Worm (Caenorhabditis elegans) whole organism, L4/young adult: ENCODE results near the gene fis-1.

Experiments used
- W03F9.2 ChIP-seq: fragments of 150-350 bp; optimal IDR thresholded peaks from 2 replicates; lab custom pipeline; 2014; ENCODE audit warnings: missing biosample characterization, missing genetic modification characterization
- dao-5 ChIP-seq: sonication (generic microtip); optimal IDR thresholded peaks from 2 replicates; lab custom pipeline; 2016; ENCODE audit warnings: missing genotype, missing genetic modification characterization, moderate library complexity, missing compliant biosample characterization
- him-1 ChIP-seq: sonication (generic microtip); optimal IDR thresholded peaks from 2 replicates; lab custom pipeline; 2016; ENCODE audit warnings: missing genotype, missing genetic modification reagents, missing genetic modification characterization, missing compliant biosample characterization

DNA sequence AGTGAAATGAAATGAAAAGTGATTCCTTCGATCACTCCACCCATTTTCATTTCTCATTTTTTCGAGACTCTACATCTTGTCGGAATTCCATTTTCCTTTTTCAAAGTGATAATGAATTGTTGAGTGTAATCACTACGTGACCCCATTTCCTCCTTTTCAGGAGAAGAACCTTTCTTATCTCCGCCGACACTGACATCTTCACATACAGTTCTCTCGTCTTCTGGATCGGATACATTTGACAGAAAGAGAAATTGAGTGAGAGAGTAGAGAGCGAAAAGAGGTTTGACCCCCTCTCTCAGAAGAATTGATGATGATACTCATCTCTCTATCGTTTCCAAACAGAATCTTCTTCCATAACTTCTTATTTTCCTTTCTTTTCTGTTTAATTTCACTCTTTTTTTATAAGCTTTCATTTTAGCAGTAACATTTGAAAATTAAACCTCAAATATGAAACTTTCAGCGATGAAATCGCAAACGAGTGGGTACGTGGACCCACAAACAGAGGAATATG lies 41.1 kb upstream of the fis-1 start, which contains the start of gene dpy-2:
- no peak for TF ChIP-seq him-1 (tag; lab: Kevin White, UChicago)
- TF ChIP-seq dao-5 (tag; lab: Kevin White, UChicago): no peak
- TF ChIP-seq W03F9.2 (tag; lab: Kevin White, UChicago): no peak
